Fruit fly (Drosophila melanogaster): ENCODE data around the gene CG9393.

- TF ChIP-seq pan (optimal IDR thresholded peaks at IDR 0.05) (no peak), Rel (GFP tag; optimal IDR thresholded peaks at IDR 0.05) (no peak), Rel (tag; optimal IDR thresholded peaks at IDR 0.05) (no peak), fru (GFP tag; optimal IDR thresholded peaks at IDR 0.05) (no peak), Myc (optimal IDR thresholded peaks at IDR 0.05) (no peak), HLH106 (tag; optimal IDR thresholded peaks at IDR 0.05) (no peak), Abd-B (GFP tag; optimal IDR thresholded peaks at IDR 0.05) (no peak), GATAd (GFP tag; optimal IDR thresholded peaks at IDR 0.05) (no peak), h (GFP tag; optimal IDR thresholded peaks at IDR 0.05) (no peak), brk (GFP tag; optimal IDR thresholded peaks at IDR 0.05) (no peak), CrebA (GFP tag; optimal IDR thresholded peaks at IDR 0.05; ENCODE audit: borderline replicate concordance) (no peak), woc (GFP tag; optimal IDR thresholded peaks at IDR 0.05) (no peak)
Measured at dm6 chr3R:9608206-9608605, 44.7 kb upstream of the CG9393 start.
